Fruit fly (Drosophila melanogaster): ENCODE results near the gene CCKLR-17D1.

DNA sequence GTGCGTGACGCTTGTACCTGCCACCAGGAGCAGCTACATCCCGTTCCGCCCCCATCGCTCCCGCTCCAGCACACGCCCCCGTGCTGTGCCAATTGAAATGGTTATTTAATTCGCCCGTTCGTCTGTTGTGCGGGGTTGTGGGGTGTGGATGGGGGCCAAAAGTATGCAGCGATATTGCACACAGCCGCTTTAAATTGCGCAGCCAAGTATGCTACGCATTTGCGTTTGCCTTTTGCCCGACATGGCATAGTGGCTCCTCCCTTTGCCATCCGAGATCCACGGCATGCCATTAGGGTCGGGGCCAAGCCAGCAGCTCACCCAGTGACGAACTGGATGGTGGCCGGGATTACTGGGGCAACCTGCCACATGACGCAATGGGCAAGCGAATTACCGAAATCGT is 45.6 kb upstream of the CCKLR-17D1 start:
- TF ChIP-seq CG7101 (tag; optimal IDR thresholded peaks at IDR 0.05) (no peak), CG33017 (tag; optimal IDR thresholded peaks at IDR 0.05) (no peak), CG14711 (tag; optimal IDR thresholded peaks at IDR 0.05) (no peak), Crg-1 (GFP tag; optimal IDR thresholded peaks at IDR 0.05) (no peak), Mnt (GFP tag; optimal IDR thresholded peaks at IDR 0.05) (no peak)

Data from whole organism, adult.